Fruit fly (Drosophila melanogaster) whole organism, wandering third instar larva: ENCODE results near the gene CCT6.

Experiments used
- CG32264 ChIP-seq: fragments of 200-800 bp; sonication (Bioruptor generic); optimal IDR thresholded peaks from 2 replicates; lab custom pipeline; 2016; ENCODE audit warnings: missing biosample characterization, missing genetic modification characterization
- CrebA ChIP-seq: fragments of 200-800 bp; sonication (Bioruptor generic); optimal IDR thresholded peaks from 2 replicates; lab custom pipeline; 2016; ENCODE audit warnings: missing biosample characterization, mild to moderate bottlenecking, missing genetic modification characterization, borderline replicate concordance
- Dfd ChIP-seq: fragments of >200 bp; optimal IDR thresholded peaks from 2 replicates; lab custom pipeline; 2017; ENCODE audit warnings: missing biosample characterization, missing genetic modification characterization
- Dif ChIP-seq: fragments of 200-275, 200-300 bp; sonication (Bioruptor generic); optimal IDR thresholded peaks from 2 replicates; lab custom pipeline; 2018; ENCODE audit warnings: missing biosample characterization, missing genetic modification characterization; ENCODE audit not compliant: partially characterized antibody
- GATAd ChIP-seq: sonication (Bioruptor generic); optimal IDR thresholded peaks from 2 replicates; lab custom pipeline; 2016; ENCODE audit warnings: missing biosample characterization, missing genetic modification characterization
- HLH106 ChIP-seq: fragments of 200-800 bp; optimal IDR thresholded peaks from 3 replicates; lab custom pipeline; 2019; ENCODE audit warnings: missing biosample characterization, mild to moderate bottlenecking, missing genetic modification characterization, moderate library complexity
- Hnf4 ChIP-seq: fragments of 200-800 bp; sonication (Bioruptor generic); optimal IDR thresholded peaks from 2 replicates; lab custom pipeline; 2016; ENCODE audit warnings: missing biosample characterization, mild to moderate bottlenecking, missing genetic modification characterization
- Hr78 ChIP-seq: fragments of >200 bp; optimal IDR thresholded peaks from 2 replicates; lab custom pipeline; 2017; ENCODE audit warnings: missing biosample characterization, missing genetic modification characterization
- Jra ChIP-seq: sonication (Bioruptor generic); optimal IDR thresholded peaks from 2 replicates; lab custom pipeline; 2016; ENCODE audit warnings: missing biosample characterization, missing genetic modification characterization
- Mio ChIP-seq: sonication (Bioruptor generic); optimal IDR thresholded peaks from 2 replicates; lab custom pipeline; 2016; ENCODE audit warnings: missing biosample characterization, missing genetic modification characterization
- N ChIP-seq: fragments of >200 bp; optimal IDR thresholded peaks from 2 replicates; lab custom pipeline; 2018; ENCODE audit warnings: missing biosample characterization, missing external identifiers, missing genetic modification characterization
- OdsH ChIP-seq: fragments of 200-800 bp; sonication (Bioruptor generic); optimal IDR thresholded peaks from 2 replicates; lab custom pipeline; 2016; ENCODE audit warnings: missing biosample characterization, mild to moderate bottlenecking, missing genetic modification characterization
- Rel ChIP-seq, 2 experiments: fragments of 200-800 bp; sonication (Bioruptor generic) in 1 of 2; optimal IDR thresholded peaks; 2 replicates in 1 of 2; 3 replicates in 1 of 2; lab custom pipeline; 2016 to 2019; ENCODE audit warnings: mild to moderate bottlenecking in 2 of 2, missing biosample characterization in 2 of 2, missing genetic modification characterization in 2 of 2, moderate library complexity in 1 of 2
- br ChIP-seq: fragments of 200-800 bp; sonication (Bioruptor generic); optimal IDR thresholded peaks from 2 replicates; lab custom pipeline; 2016; ENCODE audit warnings: missing biosample characterization, missing genetic modification characterization
- brk ChIP-seq: fragments of 200-800 bp; sonication (Bioruptor generic); optimal IDR thresholded peaks from 2 replicates; lab custom pipeline; 2016; ENCODE audit warnings: missing biosample characterization, mild to moderate bottlenecking, missing genetic modification characterization
- dl ChIP-seq, 2 experiments: fragments of 175-275, 200-275 bp in 1 of 2; fragments of 200-275 bp in 1 of 2; sonication (Bioruptor generic); optimal IDR thresholded peaks; lab custom pipeline; 2018; ENCODE audit warnings: mild to moderate bottlenecking in 2 of 2, missing biosample characterization in 2 of 2, missing genetic modification characterization in 2 of 2, moderate library complexity in 2 of 2; ENCODE audit not compliant: partially characterized antibody in 2 of 2, insufficient read depth in 1 of 2
- ey ChIP-seq: fragments of 200-800 bp; sonication (Bioruptor generic); optimal IDR thresholded peaks from 2 replicates; lab custom pipeline; 2016; ENCODE audit warnings: missing biosample characterization, missing genetic modification characterization
- foxo ChIP-seq, 2 experiments: fragments of 200-800 bp; sonication (Bioruptor generic); optimal IDR thresholded peaks; 2 replicates in 1 of 2; 3 replicates in 1 of 2; lab custom pipeline; 2016 to 2017; ENCODE audit warnings: missing biosample characterization in 2 of 2, missing genetic modification characterization in 2 of 2
- fru ChIP-seq: fragments of 200-800 bp; sonication (Bioruptor generic); optimal IDR thresholded peaks from 3 replicates; lab custom pipeline; 2016; ENCODE audit warnings: missing biosample characterization, mild to moderate bottlenecking, missing genetic modification characterization
- h ChIP-seq: fragments of 200-800 bp; sonication (Bioruptor generic); optimal IDR thresholded peaks from 3 replicates; lab custom pipeline; 2016; ENCODE audit warnings: missing biosample characterization, mild to moderate bottlenecking, missing genetic modification characterization
- jim ChIP-seq: fragments of 175-275, 200-325 bp; sonication (Bioruptor generic); optimal IDR thresholded peaks from 2 replicates; lab custom pipeline; 2016; ENCODE audit warnings: missing biosample characterization, mild to moderate bottlenecking, missing genetic modification characterization
- psq ChIP-seq: fragments of 200-800 bp; sonication (Bioruptor generic); optimal IDR thresholded peaks from 3 replicates; lab custom pipeline; 2017; ENCODE audit warnings: missing biosample characterization, mild to moderate bottlenecking, missing genetic modification characterization, moderate library complexity
- sv ChIP-seq: fragments of 200-800 bp; sonication (Bioruptor generic); optimal IDR thresholded peaks from 3 replicates; lab custom pipeline; 2016; ENCODE audit warnings: missing biosample characterization, missing genetic modification characterization
- woc ChIP-seq: sonication (Bioruptor generic); optimal IDR thresholded peaks from 2 replicates; lab custom pipeline; 2016; ENCODE audit warnings: missing biosample characterization, mild to moderate bottlenecking, missing genetic modification characterization

Gene CCT6

DNA sequence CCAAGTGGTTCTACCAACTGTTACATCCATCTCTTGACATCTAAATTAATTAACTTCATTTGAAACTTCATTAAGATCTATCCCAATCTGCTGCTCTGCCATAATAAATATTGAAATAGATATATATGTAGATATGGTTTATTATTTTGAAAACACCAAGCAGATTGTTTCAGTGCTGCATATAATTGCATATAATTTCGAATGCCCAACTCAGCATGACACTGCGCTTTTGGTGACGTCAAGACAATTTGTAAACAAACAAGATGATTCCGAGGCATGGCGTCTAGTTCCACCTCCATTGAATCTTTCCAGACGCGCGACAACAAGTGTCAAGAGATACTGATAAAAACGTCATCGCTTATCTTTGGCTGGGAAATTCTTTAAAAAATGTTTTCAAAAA lies 5.6 kb upstream of the CCT6 start:
- TF ChIP-seq Mio = no peak
- no peak for TF ChIP-seq brk (GFP tag; lab: Kevin White, UChicago)

DNA sequence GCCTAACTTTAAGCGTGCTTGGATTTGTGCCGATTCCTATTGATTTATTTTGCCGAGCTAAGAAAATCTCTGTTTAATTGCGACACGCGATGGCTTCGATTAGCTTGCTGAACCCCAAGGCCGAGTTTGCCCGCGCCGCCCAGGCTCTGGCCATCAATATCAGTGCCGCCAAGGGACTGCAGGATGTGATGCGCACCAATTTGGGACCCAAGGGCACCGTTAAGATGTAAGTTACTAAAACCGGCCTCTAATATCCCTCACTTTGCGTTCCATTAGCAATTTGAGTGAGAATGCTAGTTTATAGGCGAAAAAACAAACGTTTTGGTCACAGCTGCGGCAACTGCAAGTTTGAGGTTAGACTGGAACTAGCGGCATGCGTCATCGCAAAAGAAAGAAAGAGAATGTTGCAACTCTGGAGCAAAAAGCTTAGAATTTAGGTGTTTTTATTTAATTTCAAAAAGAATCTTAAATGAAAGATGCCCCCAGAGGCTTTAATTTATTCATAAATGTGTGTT lies 291 bp downstream of the CCT6 start:
- TF ChIP-seq Jra = peak; percentile 68
- no peak for TF ChIP-seq psq (GFP tag; lab: Kevin White, UChicago)

DNA sequence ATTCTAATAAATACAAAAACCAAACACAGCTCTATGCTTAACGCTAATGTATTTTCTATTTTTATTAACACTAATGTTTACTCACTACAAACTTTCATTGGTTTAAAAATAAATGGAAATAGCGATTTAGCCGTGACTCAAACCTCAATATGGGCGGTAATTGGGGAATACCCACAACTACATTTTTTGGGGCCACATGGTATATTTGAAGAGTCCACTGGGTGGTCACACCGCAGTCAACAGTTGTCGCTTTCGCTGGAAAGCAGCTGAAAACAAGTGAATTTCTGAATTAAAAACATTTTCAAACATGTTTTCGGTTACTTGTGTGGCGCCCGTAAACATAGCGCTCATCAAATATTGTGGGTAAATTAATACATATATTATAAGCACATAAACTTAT lies 2.5 kb downstream of the CCT6 start, which contains the start of gene Mvd:
Mvd (plus strand) TSS at position 222 of the 400 bp plus-strand sequence.
- TF ChIP-seq Rel (GFP tag; optimal IDR thresholded peaks at IDR 0.05; lab: Kevin White, UChicago) = no peak
- TF ChIP-seq Rel (tag; optimal IDR thresholded peaks at IDR 0.05; lab: Kevin White, UChicago) = peak; percentile 99
- TF ChIP-seq woc = no peak
- no peak for TF ChIP-seq CG32264 (GFP tag; lab: Kevin White, UChicago)
- TF ChIP-seq br (GFP tag; lab: Kevin White, UChicago) = no peak
- no peak for TF ChIP-seq HLH106 (tag; lab: Kevin White, UChicago)
- TF ChIP-seq GATAd (GFP tag; lab: Kevin White, UChicago) = no peak

DNA sequence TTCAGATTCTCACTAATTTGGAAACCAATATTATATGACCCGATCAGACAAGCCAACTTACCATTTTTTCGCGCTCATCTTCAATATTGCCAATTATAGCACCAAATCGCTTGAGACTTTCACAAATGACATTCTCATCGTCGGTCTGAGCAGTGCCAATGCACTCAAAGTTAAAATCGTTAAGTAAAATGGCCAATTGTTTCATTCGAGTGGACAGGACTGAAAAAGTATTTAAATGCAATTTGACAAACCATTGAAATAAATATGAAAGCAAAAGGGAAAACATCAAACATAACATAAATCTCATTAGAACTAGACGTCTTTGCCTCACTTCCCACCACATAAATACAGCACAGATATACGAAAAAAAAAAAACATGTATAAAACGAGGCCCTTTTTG lies 9.6 kb downstream of the CCT6 start, which contains the start of gene CG8260:
CG8260 (plus strand) TSS at position 301 of the 400 bp plus-strand sequence.
- TF ChIP-seq HLH106 (tag; lab: Kevin White, UChicago) = no peak
- no peak for TF ChIP-seq brk (GFP tag; lab: Kevin White, UChicago)
- TF ChIP-seq woc = no peak
- TF ChIP-seq Hnf4 (GFP tag; lab: Kevin White, UChicago) = no peak
- TF ChIP-seq sv (GFP tag; lab: Kevin White, UChicago) = no peak
- no peak for TF ChIP-seq h (GFP tag; lab: Kevin White, UChicago)
- no peak for TF ChIP-seq OdsH (GFP tag; lab: Kevin White, UChicago)

DNA sequence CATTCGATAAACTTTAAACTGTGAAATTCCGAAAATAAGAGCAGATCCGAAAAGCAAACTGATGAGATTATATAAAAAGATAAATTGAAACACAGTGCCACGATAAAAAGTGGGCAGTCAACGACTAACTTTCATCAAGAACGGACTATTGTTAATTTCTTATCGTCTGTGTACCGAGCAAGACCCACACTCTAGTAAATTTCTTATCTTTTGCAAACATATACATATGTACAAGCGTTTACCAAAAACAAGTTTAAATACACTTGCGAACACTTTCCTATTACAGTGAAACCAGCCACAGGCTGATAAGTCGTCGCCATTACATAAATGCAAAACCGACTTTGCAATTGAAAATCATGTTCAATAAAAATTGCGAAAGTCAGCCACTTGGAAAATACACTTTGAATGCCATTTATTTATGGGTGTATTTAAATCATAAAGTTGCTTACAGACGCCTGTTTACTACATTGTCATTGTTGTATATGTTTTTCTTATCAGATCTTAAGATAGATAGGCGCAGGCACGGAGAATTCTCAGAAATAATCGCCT lies 12.3 kb downstream of the CCT6 start:
- TF ChIP-seq Dif (no peak), fru (GFP tag; lab: Kevin White, UChicago) (peak; percentile 6)

DNA sequence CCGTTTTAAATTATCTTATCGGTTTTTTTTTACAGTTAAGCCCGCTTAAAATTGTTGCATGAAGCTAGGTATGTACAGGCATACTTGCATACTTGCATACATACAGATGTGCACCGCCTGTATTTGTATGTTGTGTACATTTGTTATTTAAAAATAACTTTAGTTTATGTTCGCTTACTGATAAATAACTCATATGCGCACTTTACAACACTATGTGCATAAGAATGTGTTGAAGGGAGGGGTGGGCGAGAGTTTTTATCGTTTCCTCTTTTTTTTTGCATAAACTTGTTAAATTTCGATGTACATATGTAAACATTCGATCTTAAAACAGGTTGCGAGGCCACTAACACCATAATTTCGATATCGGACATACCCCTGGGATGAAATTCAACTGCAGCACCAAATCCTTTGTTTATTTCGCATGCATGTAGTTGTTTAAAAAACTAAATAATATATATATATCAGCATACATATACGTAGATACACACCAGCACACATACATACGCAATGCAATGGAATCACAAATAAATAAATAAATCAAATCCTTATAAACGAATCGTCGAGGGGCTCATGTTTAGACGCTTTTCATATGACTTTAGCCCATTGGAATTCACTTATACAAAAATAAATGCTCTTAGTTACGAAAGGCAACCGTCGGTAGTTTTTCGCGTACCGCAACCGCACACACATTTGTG lies 13.5 kb downstream of the CCT6 start:
- TF ChIP-seq N (GFP tag; lab: Kevin White, UChicago) (no peak), GATAd (GFP tag; lab: Kevin White, UChicago) (no peak), dl (GFP tag; optimal IDR thresholded peaks at IDR 0.05; lab: Kevin White, UChicago; ENCODE audit: insufficient read depth in 1 of 2, partially characterized antibody in 2 of 2) (no peak), foxo (GFP tag; optimal IDR thresholded peaks at IDR 0.05; lab: Kevin White, UChicago) (no peak), Dfd (no peak), OdsH (GFP tag; lab: Kevin White, UChicago) (no peak), woc (no peak), ey (GFP tag; lab: Kevin White, UChicago) (no peak), jim (GFP tag; lab: Kevin White, UChicago) (no peak), brk (GFP tag; lab: Kevin White, UChicago) (no peak), CG32264 (GFP tag; lab: Kevin White, UChicago) (no peak), CrebA (GFP tag; lab: Kevin White, UChicago) (no peak)

DNA sequence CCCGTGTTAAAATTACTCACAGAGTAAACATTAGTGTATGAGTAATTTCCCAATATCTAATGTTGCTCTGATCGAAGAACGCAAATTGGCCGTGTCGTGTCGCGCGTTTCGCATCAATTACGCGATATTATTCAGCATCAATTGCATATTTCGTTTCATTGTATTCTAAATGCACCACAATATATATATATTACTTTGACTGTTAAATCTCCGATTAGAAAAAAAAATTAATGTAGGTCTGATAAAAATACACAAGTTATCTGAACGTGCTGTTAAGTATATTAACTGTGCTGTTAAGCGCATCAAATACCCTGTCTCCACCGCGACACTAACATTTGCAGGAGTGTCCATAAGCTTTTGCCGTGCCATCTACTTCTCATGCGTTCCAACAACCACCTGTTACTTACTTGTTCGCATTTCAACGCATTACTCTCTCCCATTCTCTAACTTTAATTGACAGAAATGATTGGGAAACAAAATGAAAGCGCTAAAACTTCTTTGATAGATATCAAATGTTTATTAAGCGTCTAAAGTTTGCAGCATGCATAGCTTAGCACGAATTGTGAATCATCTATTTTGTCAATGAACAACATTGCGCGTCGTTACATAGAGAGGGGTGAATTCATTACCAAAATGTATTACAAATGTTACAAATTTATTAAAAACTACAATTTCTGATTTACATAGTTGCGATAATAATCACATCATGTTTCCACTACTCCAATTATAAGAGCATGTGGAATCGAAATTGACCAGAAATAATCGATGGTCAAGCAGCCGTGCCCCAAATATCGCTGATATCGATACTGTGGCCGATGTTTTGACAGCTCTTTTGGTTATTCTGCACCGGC lies 14.2 kb downstream of the CCT6 start, which contains the start of the genes Graf and mRpL3:
Graf (minus strand) TSS at position 287 of the 851 bp plus-strand sequence.
mRpL3 (plus strand) TSS at position 802 of the 851 bp plus-strand sequence.
- TF ChIP-seq N (GFP tag; lab: Kevin White, UChicago) (peak; percentile 84), Hr78 (GFP tag; lab: Kevin White, UChicago) (peak; percentile 74), woc (peak; percentile 71), psq (GFP tag; lab: Kevin White, UChicago) (no peak), ey (GFP tag; lab: Kevin White, UChicago) (no peak), fru (GFP tag; lab: Kevin White, UChicago) (peak; percentile 97)
